Fruit fly (Drosophila melanogaster): ENCODE results near the gene Abcd3.
A peak's percentile ranks its signal among the peaks of the same experiment; 100 is the strongest.

Abcd3 gene

dm6 chrX:19786823-19787222 is 36.3 kb downstream of the Abcd3 start:
- TF ChIP-seq CG10209 (GFP tag; optimal IDR thresholded peaks at IDR 0.05) (peak; percentile 12), ro (GFP tag; IDR thresholded peaks at IDR 0.05) (no peak), tll (GFP tag; optimal IDR thresholded peaks at IDR 0.05) (peak in 1 of 2 experiments; percentile 81), ind (GFP tag; optimal IDR thresholded peaks at IDR 0.05) (no peak), zen (tag; optimal IDR thresholded peaks at IDR 0.05) (peak; percentile 99), slou (GFP tag; optimal IDR thresholded peaks at IDR 0.05) (no peak), BEAF-32 (GFP tag; optimal IDR thresholded peaks at IDR 0.05) (no peak), usp (GFP tag; optimal IDR thresholded peaks at IDR 0.05) (no peak)

DNA sequence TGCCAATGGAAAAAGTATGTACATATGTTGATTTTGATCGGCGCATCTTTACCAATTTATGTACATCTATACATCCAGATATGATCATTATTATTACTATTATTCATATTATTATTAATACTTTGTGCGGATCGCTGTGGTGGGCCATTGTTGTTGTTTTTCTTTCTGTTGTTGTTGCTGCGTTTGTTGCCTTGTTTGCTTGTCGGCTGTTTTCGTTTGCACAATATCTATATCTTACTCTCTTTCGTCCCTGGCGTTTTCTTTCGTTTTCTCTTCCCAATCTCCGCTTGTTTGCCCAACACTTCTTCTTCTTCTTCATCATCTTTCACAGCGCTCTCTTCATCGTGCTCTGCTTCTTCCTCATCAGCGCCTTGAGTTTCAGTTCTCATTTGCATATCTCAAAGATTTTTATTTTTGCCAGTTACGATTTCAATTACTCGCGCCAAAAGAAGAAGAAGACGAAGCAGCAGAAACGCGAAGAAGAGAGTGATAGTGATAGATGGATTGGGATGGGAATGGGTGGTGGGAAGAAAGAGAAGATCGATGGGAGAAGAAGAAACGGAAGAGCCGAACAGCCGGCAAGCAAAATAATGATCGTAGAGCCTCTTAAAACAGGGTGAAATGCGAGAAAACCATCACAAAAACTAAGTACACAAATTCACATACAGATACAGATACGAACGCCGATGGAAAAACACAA is 37.5 kb downstream of the Abcd3 start:
- TF ChIP-seq cato (GFP tag; optimal IDR thresholded peaks at IDR 0.05; ENCODE audit: borderline replicate concordance) (no peak), CG1024 (GFP tag; IDR thresholded peaks at IDR 0.05) (no peak), psq (GFP tag; optimal IDR thresholded peaks at IDR 0.05) (no peak), fd102C (GFP tag; optimal IDR thresholded peaks at IDR 0.05) (no peak), Adf1 (GFP tag; IDR thresholded peaks at IDR 0.05) (no peak), CG15696 (tag; optimal IDR thresholded peaks at IDR 0.05) (peak; percentile 44), E2f2 (GFP tag; IDR thresholded peaks at IDR 0.05) (no peak), crc (GFP tag; optimal IDR thresholded peaks at IDR 0.05) (no peak), CG15479 (GFP tag; optimal IDR thresholded peaks at IDR 0.05) (peak; percentile 73), dmrt11E (tag; optimal IDR thresholded peaks at IDR 0.05) (peak; percentile 30), CG13775 (GFP tag; optimal IDR thresholded peaks at IDR 0.05) (no peak), Six4 (GFP tag; optimal IDR thresholded peaks at IDR 0.05) (no peak), Nf-YA (GFP tag; IDR thresholded peaks at IDR 0.05) (no peak), CG4360 (GFP tag; IDR thresholded peaks at IDR 0.05) (peak; percentile 89), gce (GFP tag; IDR thresholded peaks at IDR 0.05) (no peak), Fer1 (GFP tag; optimal IDR thresholded peaks at IDR 0.05) (no peak), p53 (GFP tag; optimal IDR thresholded peaks at IDR 0.05) (no peak), ac (GFP tag; optimal IDR thresholded peaks at IDR 0.05) (peak; percentile 53), Neu2 (GFP tag; optimal IDR thresholded peaks at IDR 0.05; ENCODE audit: borderline replicate concordance) (no peak), CG13624 (GFP tag; optimal IDR thresholded peaks at IDR 0.05) (no peak), chinmo (GFP tag; IDR thresholded peaks at IDR 0.05; ENCODE audit: partially characterized antibody) (no peak), Max (GFP tag; optimal IDR thresholded peaks at IDR 0.05) (no peak), CG9817 (tag; optimal IDR thresholded peaks at IDR 0.05) (no peak), gro (GFP tag; optimal IDR thresholded peaks at IDR 0.05) (no peak), CG15011 (GFP tag; optimal IDR thresholded peaks at IDR 0.05) (no peak), CG12942 (GFP tag; optimal IDR thresholded peaks at IDR 0.05) (no peak), ERR (GFP tag; optimal IDR thresholded peaks at IDR 0.05) (no peak), Stat92E (GFP tag; optimal IDR thresholded peaks at IDR 0.05) (no peak), eyg (GFP tag; optimal IDR thresholded peaks at IDR 0.05) (no peak), CG18011 (GFP tag; optimal IDR thresholded peaks at IDR 0.05) (no peak), sisA (GFP tag; IDR thresholded peaks at IDR 0.05) (no peak), CG17385 (GFP tag; optimal IDR thresholded peaks at IDR 0.05) (peak; percentile 94), sug (tag; optimal IDR thresholded peaks at IDR 0.05) (no peak), toy (GFP tag; IDR thresholded peaks at IDR 0.05) (no peak), gfzf (GFP tag; optimal IDR thresholded peaks at IDR 0.05) (no peak), CG6175 (GFP tag; IDR thresholded peaks at IDR 0.05) (no peak), ro (GFP tag; IDR thresholded peaks at IDR 0.05) (no peak), CG7839 (tag; optimal IDR thresholded peaks at IDR 0.05) (no peak), CG43689 (GFP tag; IDR thresholded peaks at IDR 0.05) (no peak), CG6813 (GFP tag; optimal IDR thresholded peaks at IDR 0.05) (peak; percentile 4), rib (GFP tag; IDR thresholded peaks at IDR 0.05) (no peak)
